Fruit fly (Drosophila melanogaster) whole organism: Measurements from ENCODE around the gene CG33673.

ENCODE experiments used
- CG8478 ChIP-seq: fragments of >200 bp; optimal IDR thresholded peaks from 2 replicates; lab custom pipeline; 2018; ENCODE audit warnings: inconsistent platforms
- Dll ChIP-seq: fragments of >200 bp; optimal IDR thresholded peaks from 2 replicates; lab custom pipeline; 2017
- pan ChIP-seq: fragments of >200 bp; optimal IDR thresholded peaks from 2 replicates; lab custom pipeline; 2017

dm6 chr2L:1959420-1959819 lies 12.9 kb upstream of the CG33673 start:
- TF ChIP-seq CG8478 (lab: Kevin White, UChicago) (no peak), Dll (no peak), pan (lab: Kevin White, UChicago) (no peak)
